Worm (Caenorhabditis elegans): ENCODE results near the gene C17H12.11.

The C17H12.11 gene

ce11 chrIV:6756374-6756773 lies 45.8 kb upstream of the C17H12.11 start (continued):
- TF ChIP-seq egl-44 (GFP tag; IDR thresholded peaks at IDR 0.05), result peak; percentile 70; the same call in 1 of the 2 replicates
- no peak for TF ChIP-seq hlh-26 (GFP tag; conservative IDR thresholded peaks at IDR 0.05)
- no peak for TF ChIP-seq tbx-9 (tag; optimal IDR thresholded peaks at IDR 0.05; ENCODE audit: borderline replicate concordance)
- peak; percentile 74 for TF ChIP-seq ztf-18 (tag; optimal IDR thresholded peaks at IDR 0.05)
- peak; percentile 87 for TF ChIP-seq hmg-1.2 (GFP tag; IDR thresholded peaks at IDR 0.05)
- TF ChIP-seq attf-3 (GFP tag; conservative IDR thresholded peaks at IDR 0.05), result peak; percentile 75
- peak; percentile 93 for TF ChIP-seq pbrm-1 (GFP tag; IDR thresholded peaks at IDR 0.05)
- peak; percentile 87 for TF ChIP-seq K12H6.12 (tag; optimal IDR thresholded peaks at IDR 0.05)
- TF ChIP-seq Y53G8AR.9 (GFP tag; conservative IDR thresholded peaks at IDR 0.05), result peak; percentile 92
- TF ChIP-seq C17E4.6 (GFP tag; IDR thresholded peaks at IDR 0.05), result peak; percentile 89
- TF ChIP-seq B0019.2 (GFP tag; conservative IDR thresholded peaks at IDR 0.05), result peak; percentile 87
- peak; percentile 98 for TF ChIP-seq dpl-1 (GFP tag; optimal IDR thresholded peaks at IDR 0.05)
- peak; percentile 84 for TF ChIP-seq lsl-1 (GFP tag; optimal IDR thresholded peaks at IDR 0.05)
- TF ChIP-seq F37B4.10 (GFP tag; IDR thresholded peaks at IDR 0.05), result no peak
- peak; percentile 84 for TF ChIP-seq ceh-100 (GFP tag; IDR thresholded peaks at IDR 0.05)
- no peak for TF ChIP-seq pha-4 (tag; optimal IDR thresholded peaks at IDR 0.05)
- peak; percentile 87 for TF ChIP-seq hsf-1 (GFP tag; IDR thresholded peaks at IDR 0.05)
- TF ChIP-seq Y95B8A.8 (GFP tag; IDR thresholded peaks at IDR 0.05), result peak; percentile 93
- peak; percentile 42 for TF ChIP-seq nhr-90 (tag; optimal IDR thresholded peaks at IDR 0.05)
- TF ChIP-seq F22D6.2 (tag; optimal IDR thresholded peaks at IDR 0.05), result peak; percentile 23
- no peak for TF ChIP-seq ccch-3 (GFP tag; optimal IDR thresholded peaks at IDR 0.05)
- peak in 1 of 2 experiments; percentile 67 for TF ChIP-seq let-607 (tag; optimal IDR thresholded peaks at IDR 0.05)
- TF ChIP-seq snpc-1.3 (tag; optimal IDR thresholded peaks at IDR 0.05; ENCODE audit: insufficient read depth), result peak; percentile 91
- no peak for TF ChIP-seq lag-1 (GFP tag; IDR thresholded peaks at IDR 0.05)
- peak; percentile 66 for TF ChIP-seq atf-7 (tag; optimal IDR thresholded peaks at IDR 0.05)
- TF ChIP-seq madf-3 (GFP tag; IDR thresholded peaks at IDR 0.05), result peak; percentile 93
- TF ChIP-seq ztf-28 (GFP tag; IDR thresholded peaks at IDR 0.05), result no peak
- TF ChIP-seq unc-130 (GFP tag; optimal IDR thresholded peaks at IDR 0.05), result peak; percentile 94
- TF ChIP-seq nfya-1 (tag; optimal IDR thresholded peaks at IDR 0.05; ENCODE audit: borderline replicate concordance, insufficient read depth), result no peak
- 0 out of 2 replicates have a peak, but pooled peaks have one; percentile 67 for TF ChIP-seq aptf-2 (GFP tag; conservative IDR thresholded peaks at IDR 0.05)
- no peak for TF ChIP-seq bed-1 (GFP tag; IDR thresholded peaks at IDR 0.05)
- no peak for TF ChIP-seq akir-1 (GFP tag; optimal IDR thresholded peaks at IDR 0.05)
- TF ChIP-seq ets-4 (GFP tag; optimal IDR thresholded peaks at IDR 0.05), result peak; percentile 28
- TF ChIP-seq nfyb-1 (GFP tag; IDR thresholded peaks at IDR 0.05), result peak; percentile 91
- peak; percentile 79 for TF ChIP-seq ceh-27 (GFP tag; optimal IDR thresholded peaks at IDR 0.05)
- TF ChIP-seq nfya-2 (GFP tag; IDR thresholded peaks at IDR 0.05), result no peak
- peak; percentile 40 to 92 (median 90) for TF ChIP-seq lin-35 (GFP tag; optimal IDR thresholded peaks at IDR 0.05)
- peak; percentile 62 for TF ChIP-seq chd-7 (tag; optimal IDR thresholded peaks at IDR 0.05)
- no peak for TF ChIP-seq hlh-12 (tag; optimal IDR thresholded peaks at IDR 0.05)
- TF ChIP-seq madf-10 (tag; optimal IDR thresholded peaks at IDR 0.05), result peak; percentile 83
- no peak for TF ChIP-seq sdz-38 (tag; optimal IDR thresholded peaks at IDR 0.05)
- TF ChIP-seq lir-1 (GFP tag; conservative IDR thresholded peaks at IDR 0.05), result peak; percentile 85
- TF ChIP-seq egl-18 (GFP tag; IDR thresholded peaks at IDR 0.05), result no peak
- TF ChIP-seq sea-2 (GFP tag; IDR thresholded peaks at IDR 0.05), result no peak
- no peak for TF ChIP-seq F55B11.4 (tag; optimal IDR thresholded peaks at IDR 0.05; ENCODE audit: borderline replicate concordance, insufficient read depth)
- peak; percentile 87 for TF ChIP-seq hmg-20 (GFP tag; IDR thresholded peaks at IDR 0.05)
- TF ChIP-seq lin-54 (GFP tag; optimal IDR thresholded peaks at IDR 0.05), result peak; percentile 93
- TF ChIP-seq zfh-2 (GFP tag; conservative IDR thresholded peaks at IDR 0.05), result peak; percentile 95
